Worm (Caenorhabditis elegans) whole organism, L4/young adult: Measurements from ENCODE around the gene stc-1.

Experiments used
- dao-5 ChIP-seq: sonication (generic microtip); optimal IDR thresholded peaks from 2 replicates; lab custom pipeline; 2016; ENCODE audit warnings: missing genotype, missing genetic modification characterization, moderate library complexity, missing compliant biosample characterization
- him-1 ChIP-seq: sonication (generic microtip); optimal IDR thresholded peaks from 2 replicates; lab custom pipeline; 2016; ENCODE audit warnings: missing genotype, missing genetic modification reagents, missing genetic modification characterization, missing compliant biosample characterization

DNA sequence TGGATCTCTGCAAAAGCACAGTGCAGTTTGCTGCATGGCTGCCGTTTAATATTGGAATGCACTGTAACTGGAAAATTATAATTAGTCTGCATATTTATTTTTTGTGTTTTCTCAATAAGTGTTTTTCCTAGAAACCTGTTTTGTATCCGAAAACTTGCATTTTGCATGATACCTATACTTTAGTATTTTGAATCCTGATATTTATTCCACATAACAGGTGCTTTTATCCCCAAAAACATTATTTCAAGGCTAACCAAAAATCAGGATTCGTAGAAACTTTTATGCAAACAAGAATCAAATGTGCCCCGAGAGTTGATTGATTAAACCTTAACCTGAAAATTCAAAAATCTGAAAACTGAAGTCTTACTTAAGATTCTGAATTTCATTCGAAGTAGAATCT is 44.6 kb upstream of the stc-1 start:
- TF ChIP-seq dao-5 (tag; lab: Kevin White, UChicago) (no peak), him-1 (tag; lab: Kevin White, UChicago) (no peak)
